Worm (Caenorhabditis elegans) whole organism, mixed stage, embryonic: ENCODE measurements around the gene F10E9.7.

Experiments
- M03D4.4 ChIP-seq: sonication (generic microtip); optimal IDR thresholded peaks from 2 replicates; lab custom pipeline; 2017; ENCODE audit warnings: mild to moderate bottlenecking, missing genetic modification characterization, missing compliant biosample characterization
- bed-3 ChIP-seq: fragments of 200-800 bp; sonication (Bioruptor generic); optimal IDR thresholded peaks from 3 replicates; lab custom pipeline; 2018; ENCODE audit warnings: mild to moderate bottlenecking, missing genetic modification characterization, moderate library complexity, missing compliant biosample characterization
- blmp-1 ChIP-seq: fragments of 150-350 bp; optimal IDR thresholded peaks from 2 replicates; lab custom pipeline; 2014; ENCODE audit warnings: missing biosample characterization, missing genetic modification characterization
- ceh-39 ChIP-seq: fragments of 150-350 bp; optimal IDR thresholded peaks from 2 replicates; lab custom pipeline; 2014; ENCODE audit warnings: missing biosample characterization, missing genetic modification characterization
- ceh-43 ChIP-seq: fragments of 200-800 bp; sonication (Bioruptor generic); optimal IDR thresholded peaks from 2 replicates; lab custom pipeline; 2018; ENCODE audit warnings: mild to moderate bottlenecking, missing genetic modification characterization, moderate library complexity, missing compliant biosample characterization
- ceh-83 ChIP-seq: fragments of 200-800 bp; sonication (Bioruptor generic); optimal IDR thresholded peaks from 2 replicates; lab custom pipeline; 2018; ENCODE audit warnings: mild to moderate bottlenecking, missing genetic modification characterization, missing compliant biosample characterization
- ces-1 ChIP-seq: fragments of 150-350 bp; optimal IDR thresholded peaks from 2 replicates; lab custom pipeline; 2014; ENCODE audit warnings: missing biosample characterization, missing genetic modification reagents, missing genetic modification characterization
- cnd-1 ChIP-seq: fragments of 200-800 bp; sonication (Bioruptor generic); optimal IDR thresholded peaks from 2 replicates; lab custom pipeline; 2018; ENCODE audit warnings: mild to moderate bottlenecking, missing genetic modification characterization, missing compliant biosample characterization
- drap-1 ChIP-seq: fragments of 200-800 bp; sonication (Bioruptor generic); optimal IDR thresholded peaks from 3 replicates; lab custom pipeline; 2018; ENCODE audit warnings: mild to moderate bottlenecking, missing genetic modification characterization, missing compliant biosample characterization
- elt-1 ChIP-seq: sonication (generic microtip); optimal IDR thresholded peaks from 2 replicates; lab custom pipeline; 2017; ENCODE audit warnings: missing genetic modification characterization, mild to moderate bottlenecking, missing compliant biosample characterization, antibody characterized with exemption, moderate library complexity, borderline replicate concordance; ENCODE audit not compliant: insufficient read depth
- elt-3 ChIP-seq: fragments of 150-350 bp; optimal IDR thresholded peaks from 2 replicates; lab custom pipeline; 2014; ENCODE audit warnings: missing biosample characterization, missing genetic modification characterization
- flh-1 ChIP-seq: fragments of 200-800 bp; sonication (Bioruptor generic); optimal IDR thresholded peaks from 2 replicates; lab custom pipeline; 2018; ENCODE audit warnings: mild to moderate bottlenecking, missing genetic modification characterization, moderate library complexity, missing compliant biosample characterization
- ham-2 ChIP-seq: fragments of 200-800 bp; sonication (Bioruptor generic); optimal IDR thresholded peaks from 2 replicates; lab custom pipeline; 2018; ENCODE audit warnings: mild to moderate bottlenecking, missing genetic modification characterization, missing compliant biosample characterization
- hlh-1 ChIP-seq: fragments of 150-350 bp; optimal IDR thresholded peaks from 2 replicates; lab custom pipeline; 2014; ENCODE audit warnings: missing biosample characterization, missing genetic modification reagents, missing genetic modification characterization
- lin-13 ChIP-seq: fragments of 150-350 bp; optimal IDR thresholded peaks from 2 replicates; lab custom pipeline; 2014; ENCODE audit warnings: missing biosample characterization, missing genetic modification characterization
- lin-32 ChIP-seq: fragments of 200-800 bp; sonication (Bioruptor generic); optimal IDR thresholded peaks from 2 replicates; lab custom pipeline; 2018; ENCODE audit warnings: mild to moderate bottlenecking, missing genetic modification characterization, missing compliant biosample characterization
- lsy-2 ChIP-seq: fragments of 150-350 bp; optimal IDR thresholded peaks from 2 replicates; lab custom pipeline; 2014; ENCODE audit warnings: missing biosample characterization, missing genetic modification characterization
- mab-5 ChIP-seq: fragments of 150-350 bp; optimal IDR thresholded peaks from 2 replicates; lab custom pipeline; 2014; ENCODE audit warnings: missing biosample characterization, missing genetic modification characterization
- mep-1 ChIP-seq: fragments of 150-350 bp; optimal IDR thresholded peaks from 2 replicates; lab custom pipeline; 2017; ENCODE audit warnings: missing biosample characterization, missing genetic modification reagents, missing genetic modification characterization, inconsistent platforms
- mls-2 ChIP-seq: sonication (generic microtip); optimal IDR thresholded peaks from 2 replicates; lab custom pipeline; 2016; ENCODE audit warnings: mild to moderate bottlenecking, missing genetic modification characterization, moderate library complexity, missing compliant biosample characterization
- nhr-12 ChIP-seq: fragments of 150-350 bp; optimal IDR thresholded peaks from 2 replicates; lab custom pipeline; 2014; ENCODE audit warnings: missing biosample characterization, missing genetic modification characterization
- nhr-2 ChIP-seq: fragments of 150-350 bp; optimal IDR thresholded peaks from 2 replicates; lab custom pipeline; 2014; ENCODE audit warnings: missing biosample characterization, missing genetic modification characterization
- nhr-237 ChIP-seq: fragments of 150-350 bp; optimal IDR thresholded peaks from 2 replicates; lab custom pipeline; 2014; ENCODE audit warnings: missing biosample characterization, missing genetic modification characterization
- nhr-28 ChIP-seq: fragments of 150-350 bp; optimal IDR thresholded peaks from 2 replicates; lab custom pipeline; 2014; ENCODE audit warnings: missing biosample characterization, missing genetic modification characterization
- nhr-76 ChIP-seq: sonication (generic microtip); optimal IDR thresholded peaks from 2 replicates; lab custom pipeline; 2017; ENCODE audit warnings: missing biosample characterization, missing genetic modification characterization
- pha-4 ChIP-seq: fragments of 150-350 bp; optimal IDR thresholded peaks from 2 replicates; lab custom pipeline; 2018; ENCODE audit warnings: missing biosample characterization, missing genetic modification reagents, missing genetic modification characterization
- sem-2 ChIP-seq: fragments of 200-800 bp; sonication (Bioruptor generic); optimal IDR thresholded peaks from 2 replicates; lab custom pipeline; 2018; ENCODE audit warnings: mild to moderate bottlenecking, missing genetic modification characterization, missing compliant biosample characterization
- snpc-4 ChIP-seq: fragments of 150-350 bp; optimal IDR thresholded peaks from 2 replicates; lab custom pipeline; 2014; ENCODE audit warnings: missing biosample characterization, missing genetic modification characterization
- sptf-1 ChIP-seq: sonication (generic microtip); optimal IDR thresholded peaks from 2 replicates; lab custom pipeline; 2017; ENCODE audit warnings: mild to moderate bottlenecking, missing genetic modification characterization, moderate library complexity, missing compliant biosample characterization
- tbx-8 ChIP-seq: fragments of 200-800 bp; sonication (Bioruptor generic); optimal IDR thresholded peaks from 2 replicates; lab custom pipeline; 2018; ENCODE audit warnings: mild to moderate bottlenecking, missing genetic modification characterization, moderate library complexity, missing compliant biosample characterization
- unc-120 ChIP-seq: sonication (generic microtip); optimal IDR thresholded peaks from 2 replicates; lab custom pipeline; 2017; ENCODE audit warnings: missing genetic modification characterization, missing compliant biosample characterization; ENCODE audit not compliant: poor library complexity, severe bottlenecking
- unc-39 ChIP-seq: fragments of 150-350 bp; optimal IDR thresholded peaks from 2 replicates; lab custom pipeline; 2014; ENCODE audit warnings: missing biosample characterization, missing genetic modification characterization
- unc-62 ChIP-seq: fragments of 150-350 bp; optimal IDR thresholded peaks from 2 replicates; lab custom pipeline; 2014; ENCODE audit warnings: missing biosample characterization, missing genetic modification reagents, missing genetic modification characterization
- zip-8 ChIP-seq: fragments of 150-350 bp; optimal IDR thresholded peaks from 2 replicates; lab custom pipeline; 2014; ENCODE audit warnings: missing biosample characterization, missing genetic modification characterization
- ztf-11 ChIP-seq: fragments of 150-350 bp; optimal IDR thresholded peaks from 2 replicates; lab custom pipeline; 2014; ENCODE audit warnings: missing biosample characterization, missing genetic modification characterization

F10E9.7 gene

ce11 chrIII:8319100-8319499 is 11.9 kb upstream of the F10E9.7 start, which contains the start of gene F10E9.11:
F10E9.11 (minus strand) TSS chrIII:8319260.
- TF ChIP-seq sptf-1 (tag; lab: Kevin White, UChicago) (peak; percentile 69), lsy-2 (peak; percentile 79), flh-1 (GFP tag; lab: Kevin White, UChicago) (no peak), drap-1 (GFP tag; lab: Kevin White, UChicago) (peak; percentile 21), blmp-1 (tag; lab: Kevin White, UChicago) (no peak), nhr-12 (tag; lab: Kevin White, UChicago) (no peak), zip-8 (no peak), ceh-83 (no peak), M03D4.4 (tag; lab: Kevin White, UChicago) (no peak), mep-1 (tag; lab: Kevin White, UChicago) (peak; percentile 75), mab-5 (tag; lab: Kevin White, UChicago) (peak; percentile 77), nhr-28 (tag; lab: Kevin White, UChicago) (no peak), ceh-43 (GFP tag; lab: Kevin White, UChicago) (peak; percentile 72), elt-3 (no peak), elt-1 (tag; lab: Kevin White, UChicago) (no peak), sem-2 (no peak), tbx-8 (peak; percentile 50), unc-62 (GFP tag; lab: Kevin White, UChicago) (no peak), nhr-2 (tag; lab: Kevin White, UChicago) (peak; percentile 42), ceh-39 (peak; percentile 20), ces-1 (GFP tag; lab: Kevin White, UChicago) (peak; percentile 75), unc-39 (tag; lab: Kevin White, UChicago) (no peak), ham-2 (peak; percentile 58), nhr-76 (tag; lab: Kevin White, UChicago) (no peak), nhr-237 (tag; lab: Kevin White, UChicago) (peak; percentile 3), ztf-11 (no peak), hlh-1 (tag; lab: Kevin White, UChicago) (no peak), unc-120 (tag; lab: Kevin White, UChicago) (no peak), lin-32 (GFP tag; lab: Kevin White, UChicago) (no peak), bed-3 (no peak), pha-4 (peak; percentile 21), mls-2 (tag; lab: Kevin White, UChicago) (peak; percentile 65), lin-13 (peak; percentile 73), snpc-4 (no peak)

ce11 chrIII:8318488-8318887 is 11.2 kb upstream of the F10E9.7 start, which contains the start of gene sas-4:
sas-4 (minus strand) TSS chrIII:8318588.
- TF ChIP-seq lsy-2 (no peak), mls-2 (tag; lab: Kevin White, UChicago) (no peak), nhr-12 (tag; lab: Kevin White, UChicago) (no peak), bed-3 (no peak), hlh-1 (tag; lab: Kevin White, UChicago) (no peak), unc-120 (tag; lab: Kevin White, UChicago) (no peak), mep-1 (tag; lab: Kevin White, UChicago) (no peak), ztf-11 (no peak), sem-2 (no peak), M03D4.4 (tag; lab: Kevin White, UChicago) (no peak), elt-1 (tag; lab: Kevin White, UChicago) (no peak), unc-39 (tag; lab: Kevin White, UChicago) (no peak)
- TF ChIP-seq, all 35 proteins: peak for 0

ce11 chrIII:8312393-8312792 is 5.2 kb upstream of the F10E9.7 start, which contains the start of gene F10E9.2:
F10E9.2 (plus strand) TSS chrIII:8312693.
- no peak for TF ChIP-seq nhr-76 (tag; lab: Kevin White, UChicago)
- no peak for TF ChIP-seq unc-39 (tag; lab: Kevin White, UChicago)
- TF ChIP-seq nhr-237 (tag; lab: Kevin White, UChicago) = no peak
- TF ChIP-seq sptf-1 (tag; lab: Kevin White, UChicago) = no peak
- TF ChIP-seq ces-1 (GFP tag; lab: Kevin White, UChicago) = no peak
- TF ChIP-seq mls-2 (tag; lab: Kevin White, UChicago) = no peak
- no peak for TF ChIP-seq ztf-11
- TF ChIP-seq lin-13 = no peak
- TF ChIP-seq mep-1 (tag; lab: Kevin White, UChicago) = no peak
- no peak for TF ChIP-seq nhr-2 (tag; lab: Kevin White, UChicago)
- TF ChIP-seq pha-4 = no peak
- no peak for TF ChIP-seq unc-120 (tag; lab: Kevin White, UChicago)
- no peak for TF ChIP-seq bed-3
- TF ChIP-seq unc-62 (GFP tag; lab: Kevin White, UChicago) = no peak
- TF ChIP-seq mab-5 (tag; lab: Kevin White, UChicago) = no peak
- no peak for TF ChIP-seq ceh-39
- TF ChIP-seq cnd-1 = no peak
- TF ChIP-seq, all 35 proteins: peak for 0
